Fruit fly (Drosophila melanogaster): ENCODE results near the gene Cyp6d5.
A peak's percentile ranks its signal among the peaks of the same experiment; 100 is the strongest.

Gene Cyp6d5

dm6 chr3R:14024919-14025387 is 4.1 kb upstream of the Cyp6d5 start (continued):
- TF ChIP-seq CG8388 (GFP tag; optimal IDR thresholded peaks at IDR 0.05): no peak
- peak; percentile 79 for TF ChIP-seq CG5180 (GFP tag; optimal IDR thresholded peaks at IDR 0.05)
- peak; percentile 80 for TF ChIP-seq Max (GFP tag; optimal IDR thresholded peaks at IDR 0.05)
- TF ChIP-seq CG10654 (GFP tag; optimal IDR thresholded peaks at IDR 0.05): peak; percentile 5
- TF ChIP-seq gsb-n (tag; optimal IDR thresholded peaks at IDR 0.05): no peak
- no peak for TF ChIP-seq CG8359 (GFP tag; optimal IDR thresholded peaks at IDR 0.05; ENCODE audit: borderline replicate concordance)
- TF ChIP-seq Ptx1 (GFP tag; IDR thresholded peaks at IDR 0.05): no peak
- no peak for TF ChIP-seq Bdp1 (GFP tag; optimal IDR thresholded peaks at IDR 0.05)
- TF ChIP-seq Dref (GFP tag; IDR thresholded peaks at IDR 0.05): no peak
- no peak for TF ChIP-seq CG7963 (GFP tag; IDR thresholded peaks at IDR 0.05; ENCODE audit: partially characterized antibody)
- TF ChIP-seq PHDP (tag; optimal IDR thresholded peaks at IDR 0.05): peak; percentile 30
- no peak for TF ChIP-seq Spps (tag; optimal IDR thresholded peaks at IDR 0.05)
- no peak for TF ChIP-seq CG4328 (GFP tag; optimal IDR thresholded peaks at IDR 0.05)
- TF ChIP-seq CG13296 (GFP tag; optimal IDR thresholded peaks at IDR 0.05): peak; percentile 63
- TF ChIP-seq Jarid2 (GFP tag; optimal IDR thresholded peaks at IDR 0.05): no peak
- TF ChIP-seq Dp (GFP tag; optimal IDR thresholded peaks at IDR 0.05): no peak
- TF ChIP-seq usp (GFP tag; optimal IDR thresholded peaks at IDR 0.05): no peak
- TF ChIP-seq Lhr (GFP tag; optimal IDR thresholded peaks at IDR 0.05): peak; percentile 35
- peak; percentile 13 to 16 for TF ChIP-seq Hr51 (GFP tag; optimal IDR thresholded peaks at IDR 0.05)
- TF ChIP-seq Ets65A (GFP tag): no peak
- no peak for TF ChIP-seq CG4730 (GFP tag; IDR thresholded peaks at IDR 0.05)
- no peak for TF ChIP-seq Eip74EF (GFP tag; optimal IDR thresholded peaks at IDR 0.05)
- no peak for TF ChIP-seq CG13123 (GFP tag; optimal IDR thresholded peaks at IDR 0.05)
- peak; percentile 68 for TF ChIP-seq lilli (GFP tag; optimal IDR thresholded peaks at IDR 0.05)
- TF ChIP-seq fd3F (GFP tag; optimal IDR thresholded peaks at IDR 0.05): no peak
- TF ChIP-seq gsb (GFP tag; IDR thresholded peaks at IDR 0.05): no peak
- no peak for TF ChIP-seq CG18262 (tag; optimal IDR thresholded peaks at IDR 0.05)
- TF ChIP-seq btn (GFP tag; optimal IDR thresholded peaks at IDR 0.05): no peak
- no peak for TF ChIP-seq emc (GFP tag; optimal IDR thresholded peaks at IDR 0.05)
- TF ChIP-seq klu (GFP tag; IDR thresholded peaks at IDR 0.05): no peak
- peak; percentile 30 for TF ChIP-seq Side (GFP tag; optimal IDR thresholded peaks at IDR 0.05)
- TF ChIP-seq insv (GFP tag; optimal IDR thresholded peaks at IDR 0.05): no peak
- peak; percentile 38 for TF ChIP-seq CG12155 (GFP tag; optimal IDR thresholded peaks at IDR 0.05)
- no peak for TF ChIP-seq CG14860 (GFP tag; IDR thresholded peaks at IDR 0.05; ENCODE audit: partially characterized antibody)
- TF ChIP-seq CG9437 (GFP tag; optimal IDR thresholded peaks at IDR 0.05): no peak
- no peak for TF ChIP-seq CG10147 (GFP tag; optimal IDR thresholded peaks at IDR 0.05)
- no peak for TF ChIP-seq knrl (GFP tag; IDR thresholded peaks at IDR 0.05; ENCODE audit: partially characterized antibody)
- peak; percentile 3 for TF ChIP-seq CG7839 (tag; optimal IDR thresholded peaks at IDR 0.05)
- peak; percentile 28 for TF ChIP-seq kah (GFP tag; optimal IDR thresholded peaks at IDR 0.05)
- peak; percentile 62 for TF ChIP-seq otp (GFP tag; IDR thresholded peaks at IDR 0.05)
- peak; percentile 84 for TF ChIP-seq Blimp-1 (GFP tag; optimal IDR thresholded peaks at IDR 0.05)
- TF ChIP-seq zfh2 (GFP tag; optimal IDR thresholded peaks at IDR 0.05): peak; percentile 48
- peak; percentile 97 for TF ChIP-seq abd-A (tag; optimal IDR thresholded peaks at IDR 0.05)
- no peak for TF ChIP-seq esg (GFP tag; conservative IDR thresholded peaks at IDR 0.05)
- peak; percentile 88 for TF ChIP-seq Med (GFP tag)
- no peak for TF ChIP-seq CG3407 (GFP tag; optimal IDR thresholded peaks at IDR 0.05)
- no peak for TF ChIP-seq CG12104 (GFP tag; optimal IDR thresholded peaks at IDR 0.05)
- peak; percentile 14 for TF ChIP-seq CG18011 (GFP tag; optimal IDR thresholded peaks at IDR 0.05)
- peak; percentile 57; the same call in 1 of the 2 replicates for TF ChIP-seq Atf6 (GFP tag; IDR thresholded peaks at IDR 0.05)
- peak; percentile 1 to 31 for TF ChIP-seq dpn (GFP tag; optimal IDR thresholded peaks at IDR 0.05)

Data from whole organism, embryonic.